Worm (Caenorhabditis elegans) whole organism, late embryonic: ENCODE measurements around the gene F49F1.12.

Source experiments
- ceh-2 ChIP-seq: sonication (generic microtip); optimal IDR thresholded peaks from 2 replicates; lab custom pipeline; 2016; ENCODE audit warnings: missing genotype, missing genetic modification characterization, missing compliant biosample characterization
- nfya-1 ChIP-seq: sonication (generic microtip); optimal IDR thresholded peaks from 2 replicates; lab custom pipeline; 2017; ENCODE audit warnings: missing genetic modification characterization, mild to moderate bottlenecking, missing compliant biosample characterization, antibody characterized with exemption, moderate library complexity

- TF ChIP-seq ceh-2 (no peak), nfya-1 (tag; lab: Kevin White, UChicago) (no peak)
Measured at ce11 chrIV:4172242-4172641, 29.4 kb upstream of the F49F1.12 start.
